Fruit fly (Drosophila melanogaster) whole organism, embryonic: ENCODE data around the gene CG46307.
A peak's percentile ranks its signal among the peaks of the same experiment; 100 is the strongest.

ENCODE experiments used
- Asciz ChIP-seq: fragments of 200-800 bp; sonication (Bioruptor generic); optimal IDR thresholded peaks from 2 replicates; lab custom pipeline; 2017; ENCODE audit warnings: missing biosample characterization, mild to moderate bottlenecking, missing genetic modification characterization, missing genetic modification reagents
- CG10209 ChIP-seq: fragments of 200-800 bp; sonication (Bioruptor generic); optimal IDR thresholded peaks from 3 replicates; lab custom pipeline; 2017; ENCODE audit warnings: missing biosample characterization, mild to moderate bottlenecking, missing genetic modification characterization, missing genetic modification reagents
- CG1024 ChIP-seq: fragments of 200-800 bp; sonication (Bioruptor generic); IDR thresholded peaks from 2 replicates; pipeline ENCODE4 v1.3.6; 2022; ENCODE audit warnings: missing biosample characterization, missing genetic modification characterization
- CG11695 ChIP-seq: fragments of 200-800 bp; sonication (Bioruptor generic); IDR thresholded peaks from 3 replicates; pipeline ENCODE4 v1.3.6; 2022; ENCODE audit warnings: missing biosample characterization, missing genetic modification characterization
- CG12391 ChIP-seq: fragments of 200-800 bp; sonication (Bioruptor generic); optimal IDR thresholded peaks from 3 replicates; lab custom pipeline; 2018; ENCODE audit warnings: missing biosample characterization, mild to moderate bottlenecking, missing genetic modification characterization, moderate library complexity
- CG13424 ChIP-seq: fragments of 200-800 bp; sonication (Bioruptor generic); optimal IDR thresholded peaks from 2 replicates; lab custom pipeline; 2019; ENCODE audit warnings: missing biosample characterization, mild to moderate bottlenecking, missing genetic modification characterization, moderate library complexity
- CG17328 ChIP-seq: fragments of 200-800 bp; sonication (Bioruptor generic); IDR thresholded peaks from 2 replicates; pipeline ENCODE4 v1.3.6; 2022; ENCODE audit warnings: missing biosample characterization, missing genetic modification characterization
- CG17829 ChIP-seq: fragments of 200-800 bp; optimal IDR thresholded peaks from 2 replicates; lab custom pipeline; 2019; ENCODE audit warnings: missing biosample characterization, mild to moderate bottlenecking, missing genetic modification characterization, moderate library complexity
- CG2712 ChIP-seq: fragments of 200-800 bp; optimal IDR thresholded peaks from 3 replicates; lab custom pipeline; 2019; ENCODE audit warnings: missing biosample characterization, mild to moderate bottlenecking, missing genetic modification characterization, moderate library complexity
- CG2875 ChIP-seq: fragments of 200-800 bp; sonication (Bioruptor generic); optimal IDR thresholded peaks from 2 replicates; lab custom pipeline; 2017; ENCODE audit warnings: missing biosample characterization, mild to moderate bottlenecking, missing genetic modification characterization, missing genetic modification reagents
- CG42726 ChIP-seq: fragments of 200-800 bp; sonication (Bioruptor generic); IDR thresholded peaks from 2 replicates; pipeline ENCODE4 v1.3.6; 2022; ENCODE audit warnings: missing biosample characterization, missing genetic modification characterization; ENCODE audit not compliant: partially characterized antibody
- CG7271 ChIP-seq: fragments of 200-800 bp; sonication (Bioruptor generic); optimal IDR thresholded peaks from 2 replicates; lab custom pipeline; 2018; ENCODE audit warnings: missing biosample characterization, mild to moderate bottlenecking, missing genetic modification characterization, moderate library complexity
- CG8388 ChIP-seq: fragments of 200-800 bp; sonication (Bioruptor generic); optimal IDR thresholded peaks from 2 replicates; lab custom pipeline; 2019; ENCODE audit warnings: missing biosample characterization, mild to moderate bottlenecking, missing genetic modification characterization, moderate library complexity
- CG9876 ChIP-seq: fragments of 200-800 bp; sonication (Bioruptor generic); optimal IDR thresholded peaks from 2 replicates; lab custom pipeline; 2016; ENCODE audit warnings: missing biosample characterization, missing genetic modification characterization
- Dip2 ChIP-seq: fragments of 200-800 bp; sonication (Bioruptor generic); IDR thresholded peaks from 2 replicates; pipeline ENCODE4 v1.3.6; 2022; ENCODE audit warnings: missing biosample characterization, missing genetic modification characterization
- E2f2 ChIP-seq: fragments of 200-800 bp; sonication (Bioruptor generic); IDR thresholded peaks from 2 replicates; pipeline ENCODE4 v1.3.6; 2022; ENCODE audit warnings: missing biosample characterization, missing genetic modification characterization
- ERR ChIP-seq: fragments of 200-800 bp; sonication (Bioruptor generic); optimal IDR thresholded peaks from 2 replicates; lab custom pipeline; 2016; ENCODE audit warnings: missing biosample characterization, missing genetic modification characterization
- Ets65A ChIP-seq: fragments of 200-800 bp; sonication (Bioruptor generic); peaks from one replicate; lab custom pipeline; 2016; ENCODE audit warnings: missing biosample characterization, missing genetic modification characterization
- HHEX ChIP-seq: fragments of 200-800 bp; sonication (Bioruptor generic); optimal IDR thresholded peaks from 3 replicates; lab custom pipeline; 2017; ENCODE audit warnings: missing biosample characterization, mild to moderate bottlenecking, missing genetic modification characterization, missing genetic modification reagents
- HmgZ ChIP-seq: fragments of 200-800 bp; sonication (Bioruptor generic); optimal IDR thresholded peaks from 2 replicates; lab custom pipeline; 2018; ENCODE audit warnings: missing biosample characterization, mild to moderate bottlenecking, missing genetic modification characterization
- Hmr ChIP-seq: fragments of 200-800 bp; sonication (Bioruptor generic); optimal IDR thresholded peaks from 3 replicates; lab custom pipeline; 2017; ENCODE audit warnings: mild to moderate bottlenecking, missing biosample characterization, missing genetic modification reagents, missing genetic modification characterization
- Meics ChIP-seq: fragments of 200-800 bp; sonication (Bioruptor generic); optimal IDR thresholded peaks from 2 replicates; lab custom pipeline; 2017; ENCODE audit warnings: missing biosample characterization, mild to moderate bottlenecking, missing genetic modification characterization
- Nf-YB ChIP-seq: fragments of 200-800 bp; sonication (Bioruptor generic); optimal IDR thresholded peaks from 3 replicates; lab custom pipeline; 2019; ENCODE audit warnings: missing biosample characterization, mild to moderate bottlenecking, missing genetic modification characterization, moderate library complexity
- Oaz ChIP-seq: fragments of 200-800 bp; sonication (Bioruptor generic); IDR thresholded peaks from 2 replicates; pipeline ENCODE4 v1.3.6; 2022; ENCODE audit warnings: missing biosample characterization, missing genetic modification characterization
- Pdp1 ChIP-seq, 2 experiments: fragments of 200-800 bp; sonication (Bioruptor generic); optimal IDR thresholded peaks; 3 replicates each; lab custom pipeline; 2016; ENCODE audit warnings: missing biosample characterization in 2 of 2, missing genetic modification characterization in 2 of 2, mild to moderate bottlenecking in 1 of 2, moderate library complexity in 1 of 2
- Spps ChIP-seq: fragments of 200-800 bp; sonication (Bioruptor generic); optimal IDR thresholded peaks from 2 replicates; lab custom pipeline; 2018; ENCODE audit warnings: missing biosample characterization, mild to moderate bottlenecking, missing genetic modification characterization
- Xbp1 ChIP-seq: fragments of 200-800 bp; sonication (Bioruptor generic); optimal IDR thresholded peaks from 3 replicates; lab custom pipeline; 2016; ENCODE audit warnings: missing biosample characterization, mild to moderate bottlenecking, missing genetic modification characterization
- ac ChIP-seq: fragments of 200-800 bp; sonication (Bioruptor generic); optimal IDR thresholded peaks from 3 replicates; lab custom pipeline; 2017; ENCODE audit warnings: missing biosample characterization, mild to moderate bottlenecking, missing genetic modification characterization
- bigmax ChIP-seq: fragments of 200-800 bp; sonication (Bioruptor generic); optimal IDR thresholded peaks from 2 replicates; lab custom pipeline; 2018; ENCODE audit warnings: missing biosample characterization, mild to moderate bottlenecking, missing genetic modification characterization
- br ChIP-seq: fragments of >200 bp; optimal IDR thresholded peaks from 2 replicates; lab custom pipeline; 2017
- caup ChIP-seq: fragments of 200-800 bp; sonication (Bioruptor generic); optimal IDR thresholded peaks from 3 replicates; lab custom pipeline; 2017; ENCODE audit warnings: missing biosample characterization, mild to moderate bottlenecking, missing genetic modification characterization, moderate library complexity; ENCODE audit not compliant: severe bottlenecking
- dysf ChIP-seq: fragments of 200-800 bp; sonication (Bioruptor generic); IDR thresholded peaks from 3 replicates; pipeline ENCODE4 v1.3.6; 2022; ENCODE audit warnings: missing biosample characterization, missing genetic modification characterization
- en ChIP-seq: fragments of 200-800 bp; sonication (Bioruptor generic); optimal IDR thresholded peaks from 2 replicates; lab custom pipeline; 2016; ENCODE audit warnings: missing biosample characterization, missing genetic modification characterization
- gcm2 ChIP-seq: fragments of 200-800 bp; sonication (Bioruptor generic); optimal IDR thresholded peaks from 2 replicates; lab custom pipeline; 2016; ENCODE audit warnings: missing biosample characterization, missing genetic modification characterization
- gt ChIP-seq: fragments of 200-800 bp; sonication (Bioruptor generic); IDR thresholded peaks from 2 replicates; pipeline ENCODE4 v1.3.6; 2022; ENCODE audit warnings: missing biosample characterization, missing genetic modification characterization
- repo ChIP-seq: fragments of 200-800 bp; sonication (Bioruptor generic); optimal IDR thresholded peaks from 2 replicates; lab custom pipeline; 2016; ENCODE audit warnings: missing biosample characterization, missing genetic modification characterization
- salm ChIP-seq: fragments of 200-800 bp; sonication (Bioruptor generic); optimal IDR thresholded peaks from 2 replicates; lab custom pipeline; 2018; ENCODE audit warnings: missing biosample characterization, mild to moderate bottlenecking, missing genetic modification characterization
- schlank ChIP-seq: fragments of 200-800 bp; sonication (Bioruptor generic); optimal IDR thresholded peaks from 2 replicates; lab custom pipeline; 2018; ENCODE audit warnings: missing biosample characterization, mild to moderate bottlenecking, missing genetic modification characterization
- sim ChIP-seq: fragments of 200-800 bp; sonication (Bioruptor generic); IDR thresholded peaks from 2 replicates; pipeline ENCODE4 v1.3.6; 2022; ENCODE audit warnings: missing biosample characterization, missing genetic modification characterization
- sr ChIP-seq: fragments of 200-800 bp; sonication (Bioruptor generic); IDR thresholded peaks from 3 replicates; pipeline ENCODE4 v1.3.6; 2022; ENCODE audit warnings: missing biosample characterization, missing genetic modification characterization
- tin ChIP-seq: fragments of 200-800 bp; sonication (Bioruptor generic); optimal IDR thresholded peaks from 3 replicates; lab custom pipeline; 2016; ENCODE audit warnings: missing biosample characterization, missing genetic modification characterization
- tna ChIP-seq: fragments of 200-800 bp; sonication (Bioruptor generic); IDR thresholded peaks from 2 replicates; pipeline ENCODE4 v1.3.6; 2022; ENCODE audit warnings: missing biosample characterization, missing genetic modification characterization; ENCODE audit not compliant: partially characterized antibody
- toy ChIP-seq: fragments of 200-800 bp; sonication (Bioruptor generic); IDR thresholded peaks from 2 replicates; pipeline ENCODE4 v1.3.6; 2022; ENCODE audit warnings: missing biosample characterization, missing genetic modification characterization
- trem ChIP-seq: fragments of 200-800 bp; optimal IDR thresholded peaks from 3 replicates; lab custom pipeline; 2019; ENCODE audit warnings: missing biosample characterization, mild to moderate bottlenecking, missing genetic modification characterization, moderate library complexity
- ttk ChIP-seq: fragments of 200-800 bp; sonication (Bioruptor generic); IDR thresholded peaks from 2 replicates; pipeline ENCODE4 v2.1.2; 2022; ENCODE audit warnings: missing biosample characterization, missing genetic modification characterization
- tup ChIP-seq: fragments of 200-800 bp; sonication (Bioruptor generic); optimal IDR thresholded peaks from 2 replicates; lab custom pipeline; 2016; ENCODE audit warnings: missing biosample characterization, mild to moderate bottlenecking, missing genetic modification characterization, moderate library complexity
- unpg ChIP-seq: fragments of 200-800 bp; sonication (Bioruptor generic); optimal IDR thresholded peaks from 3 replicates; lab custom pipeline; 2018; ENCODE audit warnings: missing biosample characterization, mild to moderate bottlenecking, missing genetic modification characterization, moderate library complexity
- wor ChIP-seq: fragments of 200-800 bp; sonication (Bioruptor generic); IDR thresholded peaks from 2 replicates; pipeline ENCODE4 v1.3.6; 2022; ENCODE audit warnings: missing biosample characterization, missing genetic modification characterization
- z ChIP-seq: fragments of 200-800 bp; sonication (Bioruptor generic); IDR thresholded peaks from 3 replicates; pipeline ENCODE4 v1.3.6; 2022; ENCODE audit warnings: missing biosample characterization, missing genetic modification characterization

CG46307 gene

dm6 chr2L:21168295-21169159 is 64.2 kb downstream of the CG46307 start, which contains the start of the genes mAcon1, CG43345 and CG43346 (continued):
- TF ChIP-seq CG7271 (tag; lab: Kevin White, UChicago) (peak; percentile 8), CG42726 (GFP tag; lab: Robert Waterston, UW) (no peak), tup (GFP tag; lab: Kevin White, UChicago) (peak; percentile 65), salm (tag; lab: Kevin White, UChicago) (no peak), CG9876 (GFP tag; lab: Kevin White, UChicago) (peak; percentile 70), bigmax (GFP tag; lab: Kevin White, UChicago) (peak; percentile 86), schlank (tag; lab: Kevin White, UChicago) (peak; percentile 76), Ets65A (GFP tag; lab: Kevin White, UChicago) (peak; percentile 99), sim (GFP tag; lab: Robert Waterston, UW) (no peak), CG1024 (GFP tag; lab: Robert Waterston, UW) (no peak), ac (GFP tag; lab: Kevin White, UChicago) (no peak), unpg (peak; percentile 64), tna (GFP tag; lab: Robert Waterston, UW) (no peak), Nf-YB (GFP tag; lab: Kevin White, UChicago) (peak; percentile 47), CG13424 (tag; lab: Kevin White, UChicago) (peak; percentile 77), trem (tag; lab: Kevin White, UChicago) (peak; percentile 79), sr (peak; percentile 76; the same call in 2 of the 3 replicates), tin (GFP tag; lab: Kevin White, UChicago) (peak; percentile 80), z (no peak), Xbp1 (peak; percentile 84), Asciz (no peak), CG2875 (GFP tag; lab: Kevin White, UChicago) (no peak), CG17328 (GFP tag; lab: Robert Waterston, UW) (0 out of 2 replicates have a peak, but pooled peaks have one; percentile 45), E2f2 (GFP tag; lab: Robert Waterston, UW) (peak; percentile 82), Hmr (GFP tag; lab: Kevin White, UChicago) (no peak), toy (GFP tag; lab: Robert Waterston, UW) (0 out of 2 replicates have a peak, but pooled peaks have one; percentile 30), CG10209 (GFP tag; lab: Kevin White, UChicago) (peak; percentile 80), ERR (GFP tag; lab: Kevin White, UChicago) (peak; percentile 82), Oaz (GFP tag; lab: Robert Waterston, UW) (no peak), ttk (GFP tag; lab: Robert Waterston, UW) (no peak), CG12391 (tag; lab: Kevin White, UChicago) (peak; percentile 82), CG8388 (GFP tag; lab: Kevin White, UChicago) (no peak), dysf (GFP tag; lab: Robert Waterston, UW) (peak; percentile 80), Pdp1 (GFP tag; optimal IDR thresholded peaks at IDR 0.05; lab: Kevin White, UChicago) (peak; percentile 83 to 97), CG2712 (tag; lab: Kevin White, UChicago) (no peak), HmgZ (tag; lab: Kevin White, UChicago) (peak; percentile 93), en (GFP tag; lab: Kevin White, UChicago) (peak; percentile 62), repo (GFP tag; lab: Kevin White, UChicago) (peak; percentile 69), CG11695 (no peak), Dip2 (GFP tag; lab: Robert Waterston, UW) (no peak), Spps (tag; lab: Kevin White, UChicago) (peak; percentile 24), CG17829 (tag; lab: Kevin White, UChicago) (peak; percentile 66), HHEX (peak; percentile 79), caup (GFP tag; lab: Kevin White, UChicago) (no peak), gcm2 (GFP tag; lab: Kevin White, UChicago) (peak; percentile 52), wor (no peak), Meics (GFP tag; lab: Kevin White, UChicago) (peak; percentile 83), gt (GFP tag; lab: Robert Waterston, UW) (no peak), br (no peak)
